Fruit fly (Drosophila melanogaster) Kc167 (cell line): ENCODE measurements around the gene osp.

Experiments used
- Myc ChIP-seq: fragments of >200 bp; optimal IDR thresholded peaks from 2 replicates; lab custom pipeline; 2017; ENCODE audit warnings: missing external identifiers
- Sin3A ChIP-seq: fragments of >200 bp; optimal IDR thresholded peaks from 2 replicates; lab custom pipeline; 2018; ENCODE audit warnings: missing external identifiers
- h ChIP-seq: fragments of >200 bp; optimal IDR thresholded peaks from 3 replicates; lab custom pipeline; 2018; ENCODE audit warnings: missing external identifiers
- insv ChIP-seq: fragments of >200 bp; optimal IDR thresholded peaks from 3 replicates; lab custom pipeline; 2018; ENCODE audit warnings: missing external identifiers
- psq ChIP-seq: fragments of >200 bp; optimal IDR thresholded peaks from 2 replicates; lab custom pipeline; 2017; ENCODE audit warnings: missing external identifiers
- ttk ChIP-seq: sonication (Bioruptor generic); optimal IDR thresholded peaks from 2 replicates; lab custom pipeline; 2017; ENCODE audit warnings: missing external identifiers

The osp gene

dm6 chr2L:14693620-14694019 lies 4.5 kb upstream of the osp start:
- no peak for TF ChIP-seq insv (lab: Kevin White, UChicago)
- TF ChIP-seq Sin3A (lab: Kevin White, UChicago): no peak
- no peak for TF ChIP-seq ttk (lab: Kevin White, UChicago)
- TF ChIP-seq psq: no peak
- TF ChIP-seq h: no peak
- TF ChIP-seq Myc (lab: Kevin White, UChicago): no peak

- TF ChIP-seq h (no peak), Sin3A (lab: Kevin White, UChicago) (no peak), Myc (lab: Kevin White, UChicago) (no peak), insv (lab: Kevin White, UChicago) (no peak), ttk (lab: Kevin White, UChicago) (no peak), psq (no peak)
Measured at dm6 chr2L:14690791-14691190, 1.7 kb upstream of the osp start.

dm6 chr2L:14690285-14690684 lies 1.1 kb upstream of the osp start:
- TF ChIP-seq ttk (lab: Kevin White, UChicago): no peak
- no peak for TF ChIP-seq h
- TF ChIP-seq psq: no peak
- TF ChIP-seq insv (lab: Kevin White, UChicago): no peak
- no peak for TF ChIP-seq Myc (lab: Kevin White, UChicago)
- TF ChIP-seq Sin3A (lab: Kevin White, UChicago): no peak

- no peak for TF ChIP-seq insv (lab: Kevin White, UChicago)
Measured at dm6 chr2L:14688274-14688840, 783 bp downstream of the osp start.

dm6 chr2L:14687359-14687758 lies 1.8 kb downstream of the osp start:
- no peak for TF ChIP-seq h
- no peak for TF ChIP-seq psq
- no peak for TF ChIP-seq Sin3A (lab: Kevin White, UChicago)
- TF ChIP-seq insv (lab: Kevin White, UChicago): no peak
- no peak for TF ChIP-seq Myc (lab: Kevin White, UChicago)
- TF ChIP-seq ttk (lab: Kevin White, UChicago): no peak

- no peak for TF ChIP-seq ttk (lab: Kevin White, UChicago)
- no peak for TF ChIP-seq h
- TF ChIP-seq Sin3A (lab: Kevin White, UChicago): no peak
- TF ChIP-seq psq: no peak
- TF ChIP-seq insv (lab: Kevin White, UChicago): no peak
- no peak for TF ChIP-seq Myc (lab: Kevin White, UChicago)
Measured at dm6 chr2L:14685637-14686232, 3.4 kb downstream of the osp start.

dm6 chr2L:14684966-14685365 lies 4.2 kb downstream of the osp start:
- TF ChIP-seq ttk (lab: Kevin White, UChicago): no peak
- no peak for TF ChIP-seq insv (lab: Kevin White, UChicago)
- TF ChIP-seq Myc (lab: Kevin White, UChicago): no peak
- TF ChIP-seq Sin3A (lab: Kevin White, UChicago): no peak
- TF ChIP-seq h: no peak
- TF ChIP-seq psq: no peak

dm6 chr2L:14683596-14683995 lies 5.5 kb downstream of the osp start:
- TF ChIP-seq ttk (lab: Kevin White, UChicago) (no peak), psq (no peak), Sin3A (lab: Kevin White, UChicago) (no peak), Myc (lab: Kevin White, UChicago) (no peak), insv (lab: Kevin White, UChicago) (no peak), h (no peak)

dm6 chr2L:14682325-14682884 lies 6.7 kb downstream of the osp start:
- TF ChIP-seq h: no peak
- no peak for TF ChIP-seq insv (lab: Kevin White, UChicago)
- no peak for TF ChIP-seq ttk (lab: Kevin White, UChicago)
- no peak for TF ChIP-seq psq

dm6 chr2L:14680371-14680899 lies 8.7 kb downstream of the osp start:
- TF ChIP-seq Sin3A (lab: Kevin White, UChicago) (no peak), psq (no peak), h (no peak), ttk (lab: Kevin White, UChicago) (no peak), insv (lab: Kevin White, UChicago) (no peak), Myc (lab: Kevin White, UChicago) (no peak)

- TF ChIP-seq insv (lab: Kevin White, UChicago): no peak
- TF ChIP-seq h: no peak
- no peak for TF ChIP-seq ttk (lab: Kevin White, UChicago)
- TF ChIP-seq Myc (lab: Kevin White, UChicago): no peak
- TF ChIP-seq psq: no peak
- no peak for TF ChIP-seq Sin3A (lab: Kevin White, UChicago)
Measured at dm6 chr2L:14679609-14680008, 9.5 kb downstream of the osp start.

- no peak for TF ChIP-seq ttk (lab: Kevin White, UChicago)
Measured at dm6 chr2L:14676695-14677094, 12.4 kb downstream of the osp start.

- TF ChIP-seq Sin3A (lab: Kevin White, UChicago): no peak
- no peak for TF ChIP-seq insv (lab: Kevin White, UChicago)
- no peak for TF ChIP-seq h
- no peak for TF ChIP-seq psq
- TF ChIP-seq Myc (lab: Kevin White, UChicago): no peak
- no peak for TF ChIP-seq ttk (lab: Kevin White, UChicago)
Measured at dm6 chr2L:14674606-14675100, 14.5 kb downstream of the osp start.
